Fruit fly (Drosophila melanogaster) Kc167 (cell line): ENCODE measurements around the gene Gr10b.

Experiments used
- Myc ChIP-seq: fragments of >200 bp; optimal IDR thresholded peaks from 2 replicates; lab custom pipeline; 2017; ENCODE audit warnings: missing external identifiers
- Sin3A ChIP-seq: fragments of >200 bp; optimal IDR thresholded peaks from 2 replicates; lab custom pipeline; 2018; ENCODE audit warnings: missing external identifiers
- h ChIP-seq: fragments of >200 bp; optimal IDR thresholded peaks from 3 replicates; lab custom pipeline; 2018; ENCODE audit warnings: missing external identifiers
- insv ChIP-seq: fragments of >200 bp; optimal IDR thresholded peaks from 3 replicates; lab custom pipeline; 2018; ENCODE audit warnings: missing external identifiers
- psq ChIP-seq: fragments of >200 bp; optimal IDR thresholded peaks from 2 replicates; lab custom pipeline; 2017; ENCODE audit warnings: missing external identifiers
- ttk ChIP-seq: sonication (Bioruptor generic); optimal IDR thresholded peaks from 2 replicates; lab custom pipeline; 2017; ENCODE audit warnings: missing external identifiers

Gene Gr10b

DNA sequence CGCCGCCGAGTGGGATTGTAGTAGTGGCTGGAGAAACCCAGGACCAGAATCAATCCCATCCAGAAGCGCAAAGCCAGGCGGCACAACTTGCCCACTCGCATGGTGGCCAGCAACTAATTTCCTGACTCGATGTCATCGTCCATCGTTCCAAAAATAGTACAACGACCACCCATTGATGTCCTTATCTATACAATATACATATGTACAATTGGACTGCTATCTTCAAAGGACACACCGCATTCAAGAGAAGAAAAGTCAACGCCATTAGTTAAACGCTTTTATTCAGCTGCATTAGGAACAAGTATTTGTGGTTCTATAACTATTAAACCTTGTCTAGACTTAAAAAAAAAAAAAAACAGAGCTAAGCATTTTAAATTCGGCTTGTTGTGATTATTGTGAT is at the start of gene Gr10b:
TSS of gene Gr10b (minus strand) at position 101 of the 400 bp plus-strand sequence.
- TF ChIP-seq Sin3A (lab: Kevin White, UChicago) (no peak), ttk (no peak), psq (lab: Kevin White, UChicago) (no peak), h (no peak), insv (lab: Kevin White, UChicago) (no peak), Myc (lab: Kevin White, UChicago) (no peak)

DNA sequence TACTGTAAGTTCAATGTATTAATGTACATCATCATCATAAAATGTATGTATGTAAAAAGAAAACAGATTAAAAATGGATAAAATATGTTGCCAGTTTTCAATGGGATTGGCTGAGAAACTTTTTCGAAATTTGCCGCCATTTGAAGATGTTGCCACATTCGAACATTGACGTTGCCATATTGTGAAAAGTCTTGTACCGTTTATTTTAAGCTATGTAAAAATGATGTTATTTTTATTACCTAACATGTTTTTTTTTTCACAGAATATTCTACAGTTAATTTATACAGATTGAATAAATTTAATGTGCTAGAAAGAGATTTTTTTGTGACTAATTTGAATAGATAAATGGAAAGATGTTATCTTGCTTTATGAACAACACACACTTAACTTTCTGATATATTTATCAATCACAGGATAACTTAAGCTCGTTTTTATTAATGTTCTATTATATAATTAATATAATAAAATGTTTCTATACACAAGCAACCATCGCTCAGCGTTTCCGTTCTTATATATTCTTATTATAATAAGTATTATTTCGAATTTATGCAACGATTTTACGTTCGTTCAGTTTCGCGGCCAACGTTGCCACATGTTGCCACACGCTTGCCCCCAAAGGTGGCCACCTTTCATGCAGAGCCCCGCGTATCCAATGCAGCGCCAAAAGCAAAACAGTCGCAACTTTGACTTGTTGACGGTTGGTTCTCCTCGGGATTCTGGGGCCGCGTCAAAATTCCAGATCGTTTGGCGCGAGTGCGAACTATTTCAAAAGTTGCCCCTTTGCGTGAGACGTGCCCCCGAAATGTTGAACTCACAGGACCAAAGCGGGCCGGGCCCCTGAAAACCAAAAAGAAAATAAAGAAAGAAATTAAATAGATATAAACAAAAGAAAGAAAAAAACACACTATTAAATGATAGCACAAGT is 46.2 kb upstream of the Gr10b start, which contains the start of gene CG43155:
TSS of gene CG43155 (plus strand) at position 875 of the 925 bp plus-strand sequence.
- TF ChIP-seq ttk = no peak
- no peak for TF ChIP-seq h
- TF ChIP-seq Sin3A (lab: Kevin White, UChicago) = no peak

DNA sequence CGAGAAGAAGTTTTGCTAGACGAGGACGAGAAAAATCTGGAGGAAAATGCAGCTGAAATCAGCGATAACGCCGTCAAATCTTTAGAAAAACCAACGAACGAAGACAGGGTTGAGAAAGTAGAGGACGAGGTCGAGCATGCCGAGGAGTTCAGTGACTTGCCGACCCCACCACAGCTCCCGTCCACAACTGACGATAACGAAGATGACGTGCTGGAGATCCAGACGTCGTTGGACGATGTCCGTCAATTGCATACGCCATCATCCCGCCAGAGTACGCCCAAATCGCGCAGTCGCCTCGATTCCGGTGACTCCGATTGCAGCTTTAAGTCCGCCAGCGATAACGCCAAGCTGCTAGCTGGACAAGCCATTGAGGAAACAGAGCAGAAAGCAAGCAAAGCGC is 44.2 kb upstream of the Gr10b start:
- no peak for TF ChIP-seq Myc (lab: Kevin White, UChicago)
- no peak for TF ChIP-seq ttk
- no peak for TF ChIP-seq h
- TF ChIP-seq psq (lab: Kevin White, UChicago) = no peak
- no peak for TF ChIP-seq Sin3A (lab: Kevin White, UChicago)
- TF ChIP-seq insv (lab: Kevin White, UChicago) = no peak

DNA sequence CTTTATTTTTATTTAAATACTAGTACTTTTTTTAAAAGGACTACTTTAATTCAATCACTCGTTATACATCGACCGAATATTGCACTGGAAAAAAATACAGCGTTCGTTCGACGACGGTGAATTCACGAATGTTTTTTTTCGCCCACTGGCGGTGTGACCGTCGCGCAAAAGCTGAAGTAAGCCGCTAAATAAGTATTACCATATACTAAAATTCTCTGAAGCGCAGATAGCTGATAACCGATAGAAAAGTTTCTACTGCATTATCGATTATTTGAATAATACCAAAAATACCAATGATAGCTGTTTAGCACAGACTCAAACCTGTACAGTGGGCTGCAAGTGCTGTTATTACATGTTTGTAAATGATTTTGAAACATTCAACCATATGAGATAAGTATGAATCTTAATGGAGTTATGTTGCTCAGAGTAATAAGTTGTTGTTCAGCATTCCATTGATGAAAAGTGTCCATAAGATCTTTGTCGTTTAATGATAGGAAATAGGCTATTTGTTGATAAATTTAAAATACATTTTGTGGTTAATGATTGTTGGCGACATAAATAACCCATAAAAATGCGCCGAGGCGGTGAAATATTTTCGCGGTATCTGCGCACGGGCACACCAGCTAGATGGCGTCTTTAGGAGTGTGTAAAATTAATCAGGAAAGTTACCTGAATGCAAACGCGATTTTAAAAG is 41.3 kb upstream of the Gr10b start, which contains the start of the genes Evi5 and HP5:
TSS of gene Evi5 (minus strand) at position 198 of the 694 bp plus-strand sequence.
TSS of gene HP5 (plus strand) at position 598 of the 694 bp plus-strand sequence.
- TF ChIP-seq psq (lab: Kevin White, UChicago) (no peak), Myc (lab: Kevin White, UChicago) (no peak), ttk (no peak)

dm6 chrX:11453638-11454037 is 40.6 kb upstream of the Gr10b start:
- TF ChIP-seq ttk (no peak), h (no peak), psq (lab: Kevin White, UChicago) (no peak), Sin3A (lab: Kevin White, UChicago) (no peak), Myc (lab: Kevin White, UChicago) (no peak), insv (lab: Kevin White, UChicago) (no peak)

DNA sequence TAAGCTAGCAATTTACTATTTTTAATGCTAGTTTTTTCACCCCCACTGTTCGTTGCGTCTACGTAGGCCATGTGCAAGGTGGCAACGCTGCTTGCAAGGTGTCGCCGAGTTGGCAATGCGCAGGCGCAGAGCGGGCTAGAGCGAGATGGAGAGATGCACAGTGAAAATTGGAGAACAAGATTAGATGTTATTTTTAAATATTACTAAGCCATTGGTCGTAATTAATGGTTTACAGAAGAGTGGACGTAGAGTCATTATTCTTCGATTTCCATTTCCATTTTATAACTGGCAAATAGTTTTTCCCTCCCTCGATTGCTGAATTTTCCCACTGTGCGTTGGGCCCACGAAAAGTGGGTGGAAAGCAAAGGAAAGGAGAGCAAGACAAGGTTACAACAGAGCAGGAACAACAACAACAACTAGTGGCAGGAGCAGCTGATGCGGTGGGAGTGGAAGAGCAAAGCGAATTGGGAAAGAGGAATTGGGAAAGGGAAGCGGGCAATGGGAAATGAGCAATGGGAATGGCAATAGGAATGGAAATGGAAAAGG is 39.9 kb upstream of the Gr10b start:
- TF ChIP-seq ttk (no peak), Sin3A (lab: Kevin White, UChicago) (no peak), psq (lab: Kevin White, UChicago) (no peak), h (no peak), Myc (lab: Kevin White, UChicago) (no peak), insv (lab: Kevin White, UChicago) (no peak)

DNA sequence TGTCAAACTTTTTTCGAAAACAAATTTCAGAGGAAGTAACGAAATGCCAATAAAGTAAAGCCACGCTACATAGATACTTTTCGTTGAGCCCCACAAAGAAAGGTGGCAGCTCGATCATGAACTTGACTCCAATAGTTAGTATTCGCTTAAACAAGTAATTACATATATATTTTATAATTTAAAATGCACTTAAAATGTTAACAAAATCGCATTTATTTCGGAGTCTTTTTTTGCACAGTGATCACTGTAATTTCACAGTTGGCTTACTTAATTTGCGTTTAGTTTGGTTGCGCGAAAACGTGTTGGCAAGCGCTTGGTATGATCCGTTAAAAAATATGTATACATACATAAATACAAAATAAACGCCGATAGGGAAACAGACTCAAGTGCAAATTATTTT is 38.6 kb upstream of the Gr10b start:
- TF ChIP-seq h = no peak

DNA sequence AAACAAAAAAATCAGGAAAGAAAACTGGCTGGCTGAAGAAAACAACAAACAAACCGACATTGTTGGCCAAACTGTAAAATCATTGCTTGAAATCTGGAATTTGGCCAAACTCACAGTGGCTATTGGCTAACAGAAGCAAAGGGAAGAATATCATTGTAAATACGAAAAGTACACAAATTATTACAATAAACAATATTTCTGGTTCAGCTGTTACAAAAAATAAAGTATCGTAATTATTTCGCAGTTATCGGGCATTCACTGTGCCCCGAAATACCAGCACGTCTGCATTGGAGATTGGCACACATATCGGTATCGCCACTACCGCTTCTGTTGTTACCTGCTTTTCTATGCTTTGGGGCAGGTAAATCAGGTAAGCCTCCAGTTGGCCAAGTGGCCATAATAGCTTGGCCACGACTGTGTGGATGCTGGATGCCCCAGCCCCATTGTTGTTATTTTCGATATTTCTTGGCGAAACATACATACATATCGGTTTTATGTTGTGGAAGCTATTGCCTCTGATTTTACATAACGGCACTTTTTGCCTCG is 38.1 kb upstream of the Gr10b start:
- TF ChIP-seq ttk = no peak
- TF ChIP-seq h = no peak
- TF ChIP-seq Sin3A (lab: Kevin White, UChicago) = no peak
- no peak for TF ChIP-seq Myc (lab: Kevin White, UChicago)
- TF ChIP-seq psq (lab: Kevin White, UChicago) = no peak
- TF ChIP-seq insv (lab: Kevin White, UChicago) = no peak

dm6 chrX:11450406-11450805 is 37.4 kb upstream of the Gr10b start:
- TF ChIP-seq psq (lab: Kevin White, UChicago) (no peak), Myc (lab: Kevin White, UChicago) (no peak), Sin3A (lab: Kevin White, UChicago) (no peak), h (no peak), ttk (no peak)

dm6 chrX:11449476-11450119 is 36.6 kb upstream of the Gr10b start:
- TF ChIP-seq h (no peak), psq (lab: Kevin White, UChicago) (no peak), ttk (no peak), insv (lab: Kevin White, UChicago) (no peak), Sin3A (lab: Kevin White, UChicago) (no peak), Myc (lab: Kevin White, UChicago) (no peak)

dm6 chrX:11448637-11449036 is 35.6 kb upstream of the Gr10b start:
- TF ChIP-seq Myc (lab: Kevin White, UChicago) (no peak), h (no peak), psq (lab: Kevin White, UChicago) (no peak), ttk (no peak), insv (lab: Kevin White, UChicago) (no peak)
